Worm (Caenorhabditis elegans): ENCODE results near the gene ZK1248.19.

DNA sequence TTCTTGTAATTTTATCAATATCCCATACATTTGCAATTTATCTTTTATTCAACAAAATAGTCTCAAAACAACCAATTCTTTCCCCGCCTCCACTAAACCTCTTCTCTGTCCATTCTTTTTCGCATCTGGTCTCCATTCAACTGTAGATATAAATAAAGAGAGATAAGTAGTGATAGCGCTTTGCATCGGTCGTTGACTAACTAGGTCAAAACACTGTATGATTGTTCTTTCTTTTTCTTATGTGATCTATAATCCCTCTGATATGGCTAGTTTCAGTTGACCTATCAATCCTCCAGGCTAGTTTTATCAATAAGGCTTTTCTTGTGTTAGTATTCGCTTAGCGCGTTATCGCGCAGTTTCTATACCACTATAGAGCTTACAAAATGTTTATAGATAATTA lies 14.0 kb upstream of the ZK1248.19 start:
- TF ChIP-seq ceh-58 (GFP tag; IDR thresholded peaks at IDR 0.05) = no peak
- no peak for TF ChIP-seq F10E7.11 (tag; optimal IDR thresholded peaks at IDR 0.05)
- TF ChIP-seq egl-44 (GFP tag; IDR thresholded peaks at IDR 0.05) = no peak
- TF ChIP-seq hlh-12 (tag; optimal IDR thresholded peaks at IDR 0.05) = no peak
- TF ChIP-seq nfya-1 (tag; optimal IDR thresholded peaks at IDR 0.05; ENCODE audit: borderline replicate concordance, insufficient read depth) = no peak
- TF ChIP-seq lsy-27 (tag; optimal IDR thresholded peaks at IDR 0.05; ENCODE audit: borderline replicate concordance, insufficient read depth) = no peak
- TF ChIP-seq efl-1 (GFP tag; optimal IDR thresholded peaks at IDR 0.05) = no peak
- no peak for TF ChIP-seq Y53G8AR.9 (GFP tag; conservative IDR thresholded peaks at IDR 0.05)
- no peak for TF ChIP-seq F49E8.2 (tag; optimal IDR thresholded peaks at IDR 0.05; ENCODE audit: insufficient read depth)
- no peak for TF ChIP-seq ets-4 (GFP tag; optimal IDR thresholded peaks at IDR 0.05)
- TF ChIP-seq bed-1 (GFP tag; IDR thresholded peaks at IDR 0.05) = no peak
- no peak for TF ChIP-seq dpff-1 (tag; optimal IDR thresholded peaks at IDR 0.05)
- TF ChIP-seq T26A5.8 (tag; optimal IDR thresholded peaks at IDR 0.05) = no peak
- TF ChIP-seq snpc-4 (GFP tag; optimal IDR thresholded peaks at IDR 0.05) = no peak
- no peak for TF ChIP-seq snpc-4 (tag; optimal IDR thresholded peaks at IDR 0.05)
